Worm (Caenorhabditis elegans): ENCODE measurements around the gene F38B2.4.

Gene F38B2.4

ce11 chrX:11324240-11324639 lies 36.7 kb upstream of the F38B2.4 start, which contains the start of gene asm-2:
Gene asm-2 (minus strand): TSS chrX:11324251.
- TF ChIP-seq fos-1 (tag; optimal IDR thresholded peaks at IDR 0.05) = peak; percentile 81
- TF ChIP-seq sma-9 (GFP tag; optimal IDR thresholded peaks at IDR 0.05) = peak; percentile 38
- no peak for TF ChIP-seq sma-9 (tag; optimal IDR thresholded peaks at IDR 0.05)
- TF ChIP-seq unc-62 (GFP tag; optimal IDR thresholded peaks at IDR 0.05) = no peak

ce11 chrX:11323225-11323624 lies 35.7 kb upstream of the F38B2.4 start:
- TF ChIP-seq fos-1 (tag; optimal IDR thresholded peaks at IDR 0.05) (peak; percentile 17), nhr-6 (tag; optimal IDR thresholded peaks at IDR 0.05) (no peak)

- peak; percentile 43 for TF ChIP-seq fos-1 (tag; optimal IDR thresholded peaks at IDR 0.05)
- no peak for TF ChIP-seq lin-13 (GFP tag; optimal IDR thresholded peaks at IDR 0.05)
These were observed 30.4 kb upstream of the F38B2.4 start, which contains the start of gene hizr-1 for ce11 chrX:11317939-11318338. Gene hizr-1 (plus strand): TSS chrX:11318278.

ce11 chrX:11316750-11317149 lies 29.2 kb upstream of the F38B2.4 start, which contains the start of gene nlp-57:
Gene nlp-57 (plus strand): TSS chrX:11317050.
- no peak for TF ChIP-seq ztf-11 (tag; optimal IDR thresholded peaks at IDR 0.05)
- no peak for TF ChIP-seq sma-3 (GFP tag; optimal IDR thresholded peaks at IDR 0.05)
- TF ChIP-seq lin-11 (tag; optimal IDR thresholded peaks at IDR 0.05) = no peak
- no peak for TF ChIP-seq lsy-2 (tag; optimal IDR thresholded peaks at IDR 0.05)
- TF ChIP-seq R02D3.7 (tag; optimal IDR thresholded peaks at IDR 0.05) = no peak
- no peak for TF ChIP-seq unc-62 (GFP tag; optimal IDR thresholded peaks at IDR 0.05)
- TF ChIP-seq nhr-25 (tag; optimal IDR thresholded peaks at IDR 0.05) = no peak
- TF ChIP-seq nhr-10 (tag; optimal IDR thresholded peaks at IDR 0.05) = no peak
- no peak for TF ChIP-seq fos-1 (tag; optimal IDR thresholded peaks at IDR 0.05)
- no peak for TF ChIP-seq nhr-21 (tag; optimal IDR thresholded peaks at IDR 0.05)
- TF ChIP-seq gmeb-1 (tag; optimal IDR thresholded peaks at IDR 0.05) = no peak
- no peak for TF ChIP-seq dmd-4 (tag; optimal IDR thresholded peaks at IDR 0.05)
- no peak for TF ChIP-seq lin-13 (GFP tag; optimal IDR thresholded peaks at IDR 0.05)
- TF ChIP-seq ceh-16 (tag; optimal IDR thresholded peaks at IDR 0.05) = no peak
- TF ChIP-seq ama-1 (optimal IDR thresholded peaks at IDR 0.05) = no peak
- no peak for TF ChIP-seq elt-1 (tag; optimal IDR thresholded peaks at IDR 0.05)

ce11 chrX:11315392-11315791 lies 27.9 kb upstream of the F38B2.4 start, which contains the start of gene F08G12.11:
Gene F08G12.11 (minus strand): TSS chrX:11315572.
- TF ChIP-seq C34F6.9 (tag; optimal IDR thresholded peaks at IDR 0.05) = no peak
- TF ChIP-seq nhr-11 (tag; optimal IDR thresholded peaks at IDR 0.05) = no peak
- no peak for TF ChIP-seq ztf-4 (tag; optimal IDR thresholded peaks at IDR 0.05)
- no peak for TF ChIP-seq nhr-21 (tag; optimal IDR thresholded peaks at IDR 0.05)
- no peak for TF ChIP-seq ZK546.5 (tag; optimal IDR thresholded peaks at IDR 0.05)
- TF ChIP-seq peb-1 (tag; optimal IDR thresholded peaks at IDR 0.05) = no peak
- TF ChIP-seq mbf-1 (tag; optimal IDR thresholded peaks at IDR 0.05) = no peak
- TF ChIP-seq zag-1 (tag; optimal IDR thresholded peaks at IDR 0.05) = no peak
- TF ChIP-seq nhr-25 (tag; optimal IDR thresholded peaks at IDR 0.05) = no peak
- no peak for TF ChIP-seq gmeb-1 (tag; optimal IDR thresholded peaks at IDR 0.05)
- no peak for TF ChIP-seq sma-9 (GFP tag; optimal IDR thresholded peaks at IDR 0.05)
- no peak for TF ChIP-seq sma-9 (tag; optimal IDR thresholded peaks at IDR 0.05)
- no peak for TF ChIP-seq unc-39 (tag; optimal IDR thresholded peaks at IDR 0.05)
- TF ChIP-seq elt-1 (tag; optimal IDR thresholded peaks at IDR 0.05) = no peak
- no peak for TF ChIP-seq sma-3 (GFP tag; optimal IDR thresholded peaks at IDR 0.05)
- no peak for TF ChIP-seq ceh-16 (tag; optimal IDR thresholded peaks at IDR 0.05)
- TF ChIP-seq ztf-1 (GFP tag; conservative IDR thresholded peaks at IDR 0.05) = no peak
- no peak for TF ChIP-seq crh-2 (tag; optimal IDR thresholded peaks at IDR 0.05)
- TF ChIP-seq snpc-4 (tag; optimal IDR thresholded peaks at IDR 0.05) = no peak
- TF ChIP-seq unc-55 (GFP tag; optimal IDR thresholded peaks at IDR 0.05) = no peak

ce11 chrX:11310285-11310838 lies 22.8 kb upstream of the F38B2.4 start, which contains the start of gene F08G12.5:
Gene F08G12.5 (minus strand): TSS chrX:11310285.
- TF ChIP-seq C34F6.9 (tag; optimal IDR thresholded peaks at IDR 0.05) = peak; percentile 10
- TF ChIP-seq nhr-21 (tag; optimal IDR thresholded peaks at IDR 0.05) = no peak
- TF ChIP-seq sma-9 (GFP tag; optimal IDR thresholded peaks at IDR 0.05) = peak; percentile 4
- no peak for TF ChIP-seq sma-9 (tag; optimal IDR thresholded peaks at IDR 0.05)
